Worm (Caenorhabditis elegans): Measurements from ENCODE around the gene Y71H2AM.6.

- TF ChIP-seq pha-4 (tag; optimal IDR thresholded peaks at IDR 0.05) (no peak), mab-5 (tag; optimal IDR thresholded peaks at IDR 0.05) (no peak), nhr-76 (tag; optimal IDR thresholded peaks at IDR 0.05) (no peak), nhr-28 (tag; optimal IDR thresholded peaks at IDR 0.05) (no peak), unc-120 (tag; optimal IDR thresholded peaks at IDR 0.05; ENCODE audit: poor library complexity, severe bottlenecking) (no peak), unc-39 (tag; optimal IDR thresholded peaks at IDR 0.05) (no peak), ztf-11 (tag; optimal IDR thresholded peaks at IDR 0.05) (no peak), lsy-2 (tag; optimal IDR thresholded peaks at IDR 0.05) (no peak), snpc-4 (tag; optimal IDR thresholded peaks at IDR 0.05) (no peak), mep-1 (tag; optimal IDR thresholded peaks at IDR 0.05) (no peak), bed-3 (GFP tag; optimal IDR thresholded peaks at IDR 0.05) (no peak)
Measured at ce11 chrIII:2816205-2816923, 35.5 kb downstream of the Y71H2AM.6 start.

Data from whole organism, mixed stage, embryonic.